Worm (Caenorhabditis elegans) whole organism, early embryonic: ENCODE measurements around the gene R160.14.

Experiments used
- B0310.2 ChIP-seq: sonication (generic microtip); optimal IDR thresholded peaks from 2 replicates; lab custom pipeline; 2016; ENCODE audit warnings: mild to moderate bottlenecking, missing genetic modification characterization, missing compliant biosample characterization
- F13C5.2 ChIP-seq: sonication (generic microtip); optimal IDR thresholded peaks from 2 replicates; lab custom pipeline; 2017; ENCODE audit warnings: mild to moderate bottlenecking, missing genetic modification characterization, inconsistent platforms, missing compliant biosample characterization
- aly-1 ChIP-seq: sonication (generic microtip); optimal IDR thresholded peaks from 2 replicates; lab custom pipeline; 2016; ENCODE audit warnings: missing genetic modification characterization, missing compliant biosample characterization
- ama-1 ChIP-seq: fragments of 150-350 bp; optimal IDR thresholded peaks from 2 replicates; lab custom pipeline; 2014
- ceh-13 ChIP-seq: fragments of 200-800 bp; sonication (Bioruptor generic); optimal IDR thresholded peaks from 2 replicates; lab custom pipeline; 2018; ENCODE audit warnings: mild to moderate bottlenecking, missing genetic modification characterization, missing compliant biosample characterization
- ceh-36 ChIP-seq: sonication (generic microtip); optimal IDR thresholded peaks from 2 replicates; lab custom pipeline; 2016; ENCODE audit warnings: missing genetic modification characterization, inconsistent platforms, missing compliant biosample characterization
- ets-7 ChIP-seq: sonication (generic microtip); optimal IDR thresholded peaks from 2 replicates; lab custom pipeline; 2016; ENCODE audit warnings: missing genotype, missing genetic modification characterization, missing compliant biosample characterization
- flt-1 ChIP-seq: fragments of 200-800 bp; sonication (Bioruptor generic); IDR thresholded peaks from 2 replicates; pipeline ENCODE4 v1.3.6; 2022; ENCODE audit warnings: missing genetic modification characterization, missing compliant biosample characterization
- hmbx-1 ChIP-seq: sonication (generic microtip); optimal IDR thresholded peaks from 2 replicates; lab custom pipeline; 2016; ENCODE audit warnings: mild to moderate bottlenecking, missing genetic modification characterization, missing compliant biosample characterization
- hmg-4 ChIP-seq: fragments of 200-800 bp; sonication (Bioruptor generic); optimal IDR thresholded peaks from 2 replicates; lab custom pipeline; 2018; ENCODE audit warnings: mild to moderate bottlenecking, missing genetic modification characterization, missing compliant biosample characterization
- hnd-1 ChIP-seq: sonication (generic microtip); optimal IDR thresholded peaks from 2 replicates; lab custom pipeline; 2016; ENCODE audit warnings: missing genetic modification characterization, missing compliant biosample characterization
- pes-1 ChIP-seq: fragments of 200-800 bp; sonication (Bioruptor generic); IDR thresholded peaks from 2 replicates; pipeline ENCODE4 v1.3.6; 2022; ENCODE audit warnings: missing genetic modification reagents, missing genetic modification characterization, missing compliant biosample characterization
- scrt-1 ChIP-seq: fragments of 200-800 bp; sonication (Bioruptor generic); IDR thresholded peaks from 2 replicates; pipeline ENCODE4 v1.3.6; 2022; ENCODE audit warnings: missing genetic modification characterization, missing compliant biosample characterization
- sea-1 ChIP-seq: fragments of 200-800 bp; sonication (Bioruptor generic); conservative IDR thresholded peaks from 2 replicates; pipeline ENCODE4 v1.3.6; 2022; ENCODE audit warnings: missing genetic modification characterization, missing compliant biosample characterization
- tbx-11 ChIP-seq: fragments of 200-800 bp; sonication (Bioruptor generic); IDR thresholded peaks from 2 replicates; pipeline ENCODE4 v1.3.6; 2022; ENCODE audit warnings: missing genetic modification characterization, missing compliant biosample characterization
- tbx-37 ChIP-seq: fragments of 200-800 bp; sonication (Bioruptor generic); conservative IDR thresholded peaks from 2 replicates; pipeline ENCODE4 v1.3.6; 2022; ENCODE audit warnings: missing genetic modification reagents, missing genetic modification characterization, missing compliant biosample characterization
- tra-4 ChIP-seq: sonication (generic microtip); optimal IDR thresholded peaks from 2 replicates; lab custom pipeline; 2017; ENCODE audit warnings: missing genetic modification characterization, missing compliant biosample characterization

Gene R160.14

ce11 chrX:4370756-4371155 lies 1.1 kb downstream of the R160.14 start, which contains the start of gene R160.5:
TSS of gene R160.5 (minus strand) at chrX:4370856.
- TF ChIP-seq hmbx-1 (no peak), hmg-4 (GFP tag; lab: Kevin White, UChicago) (no peak), pes-1 (GFP tag; lab: Robert Waterston, UW) (no peak), ceh-13 (GFP tag; lab: Kevin White, UChicago) (no peak)

ce11 chrX:4368800-4369199 lies 3.1 kb downstream of the R160.14 start, which contains the start of gene R160.4:
TSS of gene R160.4 (minus strand) at chrX:4368900.
- TF ChIP-seq aly-1 (tag; lab: Kevin White, UChicago) (no peak), flt-1 (GFP tag; lab: Robert Waterston, UW) (no peak), ama-1 (lab: Kevin White, UChicago) (no peak), sea-1 (GFP tag; lab: Robert Waterston, UW) (no peak)

DNA sequence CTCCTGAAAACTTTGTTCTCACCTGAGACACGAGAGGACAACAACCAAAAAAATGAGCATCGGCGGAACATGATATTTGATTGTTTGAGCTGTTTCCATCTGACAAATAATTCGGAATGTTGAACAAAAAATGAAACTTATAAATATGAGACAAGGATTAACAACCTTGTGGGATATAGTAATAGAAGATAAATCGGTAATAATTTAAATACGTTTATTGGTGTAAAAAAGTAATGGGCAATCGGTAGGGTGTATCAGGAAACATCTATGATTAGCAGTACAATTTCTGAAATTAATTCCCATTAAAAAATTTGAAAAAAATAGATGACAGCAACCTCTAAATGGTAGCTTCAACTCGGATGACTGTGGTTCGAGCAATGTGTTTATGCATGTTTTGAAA lies 4.5 kb downstream of the R160.14 start, which contains the start of gene R160.10:
TSS of gene R160.10 (minus strand) at position 101 of the 400 bp plus-strand sequence.
- no peak for TF ChIP-seq tra-4
- TF ChIP-seq hmg-4 (GFP tag; lab: Kevin White, UChicago), result no peak
- TF ChIP-seq tbx-37, result no peak
- no peak for TF ChIP-seq flt-1 (GFP tag; lab: Robert Waterston, UW)
- no peak for TF ChIP-seq aly-1 (tag; lab: Kevin White, UChicago)
- no peak for TF ChIP-seq ceh-36 (tag; lab: Kevin White, UChicago)
- no peak for TF ChIP-seq F13C5.2 (tag; lab: Kevin White, UChicago)
- TF ChIP-seq scrt-1, result no peak
- TF ChIP-seq ama-1 (lab: Kevin White, UChicago), result no peak

ce11 chrX:4366231-4366630 lies 5.7 kb downstream of the R160.14 start, which contains the start of gene R160.3:
TSS of gene R160.3 (minus strand) at chrX:4366331.
- TF ChIP-seq ama-1 (lab: Kevin White, UChicago) (no peak), tra-4 (no peak), hnd-1 (no peak), ceh-13 (GFP tag; lab: Kevin White, UChicago) (no peak)

DNA sequence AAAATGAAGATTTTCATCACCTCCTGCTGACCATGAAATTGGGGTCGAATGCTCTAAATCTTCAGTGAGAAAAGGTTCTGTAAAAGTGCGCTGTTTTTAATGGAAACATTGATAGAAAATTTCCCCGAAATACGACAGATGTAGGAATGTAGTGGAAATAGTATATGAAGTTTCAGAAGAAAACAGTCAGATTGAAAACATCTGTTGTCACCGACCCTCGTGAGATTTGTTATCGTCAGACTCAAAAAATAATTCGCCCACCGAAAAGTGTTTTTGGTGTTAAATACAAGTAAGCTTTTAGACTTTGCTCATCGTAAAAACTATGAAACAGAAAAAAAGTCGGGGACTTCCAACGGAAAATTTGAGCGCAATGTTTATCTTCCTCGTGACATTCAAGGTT lies 7.0 kb downstream of the R160.14 start, which contains the start of gene F14H12.8:
TSS of gene F14H12.8 (minus strand) at position 101 of the 400 bp plus-strand sequence.
- TF ChIP-seq B0310.2 (tag; lab: Kevin White, UChicago) (no peak), hmg-4 (GFP tag; lab: Kevin White, UChicago) (no peak), F13C5.2 (tag; lab: Kevin White, UChicago) (no peak)

DNA sequence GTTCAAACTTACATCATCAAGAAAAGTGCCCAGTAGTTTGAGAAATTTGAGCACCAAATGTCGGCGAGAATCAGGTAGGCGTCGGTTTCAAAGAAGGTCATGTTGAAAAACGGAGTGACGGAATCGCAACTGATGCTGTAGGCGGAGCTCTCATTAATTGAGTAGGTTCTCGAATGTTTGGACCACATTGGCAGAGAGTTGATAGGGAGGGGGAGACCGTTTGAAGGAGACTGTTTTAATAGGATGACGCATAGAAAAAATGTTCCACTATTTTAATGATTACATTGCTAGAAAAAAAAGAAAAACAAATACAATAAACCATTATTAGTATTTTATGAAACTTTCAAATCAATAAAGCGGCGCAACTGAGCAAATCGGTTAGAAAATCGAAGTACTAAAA lies 8.7 kb downstream of the R160.14 start, which contains the start of gene F14H12.17:
TSS of gene F14H12.17 (minus strand) at position 101 of the 400 bp plus-strand sequence.
- TF ChIP-seq hnd-1, result no peak

- no peak for TF ChIP-seq pes-1 (GFP tag; lab: Robert Waterston, UW)
- TF ChIP-seq F13C5.2 (tag; lab: Kevin White, UChicago), result no peak
- no peak for TF ChIP-seq scrt-1
- no peak for TF ChIP-seq B0310.2 (tag; lab: Kevin White, UChicago)
Observed at ce11 chrX:4362522-4362921, 9.4 kb downstream of the R160.14 start, which contains the start of gene F14H12.7. TSS of gene F14H12.7 (minus strand) at chrX:4362622.

ce11 chrX:4359030-4359429 lies 12.9 kb downstream of the R160.14 start:
- TF ChIP-seq F13C5.2 (tag; lab: Kevin White, UChicago) (no peak), ets-7 (no peak), sea-1 (GFP tag; lab: Robert Waterston, UW) (no peak), B0310.2 (tag; lab: Kevin White, UChicago) (no peak), pes-1 (GFP tag; lab: Robert Waterston, UW) (no peak), ceh-36 (tag; lab: Kevin White, UChicago) (no peak), tbx-11 (GFP tag; lab: Robert Waterston, UW) (no peak), tbx-37 (no peak), tra-4 (no peak), ama-1 (lab: Kevin White, UChicago) (no peak), ceh-13 (GFP tag; lab: Kevin White, UChicago) (no peak), flt-1 (GFP tag; lab: Robert Waterston, UW) (no peak), aly-1 (tag; lab: Kevin White, UChicago) (no peak), hmg-4 (GFP tag; lab: Kevin White, UChicago) (no peak), scrt-1 (no peak), hmbx-1 (no peak), hnd-1 (no peak)

DNA sequence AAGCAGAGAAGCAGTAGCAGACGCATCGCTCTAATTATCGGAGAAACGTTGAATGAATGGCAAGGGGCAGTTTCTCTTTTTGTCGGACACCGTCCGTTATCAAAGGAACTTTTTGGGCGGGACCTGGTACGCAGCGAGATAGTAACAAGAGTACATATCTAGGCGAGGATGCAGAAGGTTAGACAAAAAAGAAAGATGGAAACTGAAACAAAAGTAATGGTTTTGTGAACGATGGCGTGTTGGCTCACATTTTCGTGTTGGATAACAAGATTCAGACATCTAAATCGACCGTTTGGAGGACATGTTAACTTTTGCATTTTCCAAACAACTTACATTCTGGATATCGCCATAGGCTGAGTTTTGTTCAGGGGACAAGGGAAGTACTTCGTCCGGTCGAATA lies 14.4 kb downstream of the R160.14 start, which contains the start of gene F14H12.6:
TSS of gene F14H12.6 (minus strand) at position 101 of the 400 bp plus-strand sequence.
- no peak for TF ChIP-seq flt-1 (GFP tag; lab: Robert Waterston, UW)
- TF ChIP-seq ets-7, result no peak
- no peak for TF ChIP-seq B0310.2 (tag; lab: Kevin White, UChicago)
- TF ChIP-seq tra-4, result no peak

DNA sequence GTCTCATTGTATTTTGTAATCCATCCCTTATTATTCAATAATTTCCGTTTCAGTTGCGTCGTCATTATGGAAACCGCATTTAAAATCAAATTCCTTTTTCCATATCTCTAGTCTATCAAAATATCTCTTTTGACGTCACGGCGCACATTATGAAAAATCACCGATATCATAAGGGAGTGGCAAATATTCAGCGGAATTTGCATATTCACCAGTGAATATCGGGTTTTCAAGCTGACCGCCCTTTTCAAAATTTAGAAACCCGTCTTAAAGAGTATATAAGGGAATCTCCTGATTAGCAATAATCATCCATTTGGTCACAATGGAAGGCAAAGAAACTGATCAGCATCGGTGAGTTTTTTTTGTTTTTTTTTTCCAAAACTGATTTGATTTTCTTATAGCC lies 18.6 kb downstream of the R160.14 start, which contains the start of gene col-165:
TSS of gene col-165 (plus strand) at position 301 of the 400 bp plus-strand sequence.
- TF ChIP-seq scrt-1 (no peak), ets-7 (no peak), tbx-11 (GFP tag; lab: Robert Waterston, UW) (no peak), F13C5.2 (tag; lab: Kevin White, UChicago) (no peak), tra-4 (no peak), sea-1 (GFP tag; lab: Robert Waterston, UW) (no peak), hmbx-1 (no peak), pes-1 (GFP tag; lab: Robert Waterston, UW) (no peak), B0310.2 (tag; lab: Kevin White, UChicago) (no peak), flt-1 (GFP tag; lab: Robert Waterston, UW) (no peak), hmg-4 (GFP tag; lab: Kevin White, UChicago) (no peak), tbx-37 (no peak), ceh-13 (GFP tag; lab: Kevin White, UChicago) (no peak), hnd-1 (no peak), aly-1 (tag; lab: Kevin White, UChicago) (no peak), ceh-36 (tag; lab: Kevin White, UChicago) (no peak), ama-1 (lab: Kevin White, UChicago) (no peak)
